Worm (Caenorhabditis elegans) whole organism, L4 larva: ENCODE measurements around the gene ZC449.4.

Experiments
- F10B5.3 ChIP-seq: sonication (generic microtip); optimal IDR thresholded peaks from 2 replicates; lab custom pipeline; 2016; ENCODE audit warnings: mild to moderate bottlenecking, missing genetic modification characterization, missing compliant biosample characterization
- F26F4.8 ChIP-seq: fragments of 200-800 bp; sonication (Bioruptor generic); conservative IDR thresholded peaks from 2 replicates; pipeline ENCODE4 v1.3.6; 2022; ENCODE audit warnings: missing genetic modification characterization, missing compliant biosample characterization
- T20F7.1 ChIP-seq: fragments of 200-800 bp; sonication (Bioruptor generic); optimal IDR thresholded peaks from 2 replicates; lab custom pipeline; 2018; ENCODE audit warnings: mild to moderate bottlenecking, missing genetic modification characterization, missing compliant biosample characterization
- Y5F2A.4 ChIP-seq: fragments of 200-800 bp; sonication (Bioruptor generic); optimal IDR thresholded peaks from 2 replicates; lab custom pipeline; 2018; ENCODE audit warnings: mild to moderate bottlenecking, missing genetic modification characterization, missing compliant biosample characterization
- ZK337.2 ChIP-seq: fragments of 200-800 bp; sonication (Bioruptor generic); IDR thresholded peaks from 2 replicates; pipeline ENCODE4 v1.3.6; 2022; ENCODE audit warnings: missing genetic modification reagents, missing genetic modification characterization, missing compliant biosample characterization
- arid-1 ChIP-seq: fragments of 200-800 bp; sonication (Bioruptor generic); conservative IDR thresholded peaks from 2 replicates; pipeline ENCODE4 v1.3.6; 2022; ENCODE audit warnings: missing genetic modification reagents, missing genetic modification characterization, missing compliant biosample characterization
- ceh-28 ChIP-seq: fragments of 150-350 bp; optimal IDR thresholded peaks from 2 replicates; lab custom pipeline; 2014; ENCODE audit warnings: missing biosample characterization, missing genetic modification reagents, missing genetic modification characterization
- ceh-44 ChIP-seq: fragments of 200-800 bp; sonication (Bioruptor generic); IDR thresholded peaks from 2 replicates; pipeline ENCODE4 v1.3.6; 2022; ENCODE audit warnings: missing genetic modification reagents, missing genetic modification characterization, missing compliant biosample characterization
- ces-1 ChIP-seq: fragments of 150-350 bp; sonication (generic microtip); optimal IDR thresholded peaks from 4 replicates; lab custom pipeline; 2014; ENCODE audit warnings: missing biosample characterization, missing genetic modification reagents, missing genetic modification characterization
- ctbp-1 ChIP-seq: fragments of 200-800 bp; sonication (Bioruptor generic); IDR thresholded peaks from 2 replicates; pipeline ENCODE4 v1.3.6; 2022; ENCODE audit warnings: missing genetic modification reagents, missing genetic modification characterization, missing compliant biosample characterization
- daf-16 ChIP-seq, 3 experiments: sonication (generic microtip); optimal IDR thresholded peaks; 2 replicates each; lab custom pipeline; 2016 to 2017; ENCODE audit warnings: missing genetic modification characterization in 3 of 3, missing genetic modification reagents in 3 of 3, mild to moderate bottlenecking in 2 of 3, missing compliant biosample characterization in 2 of 3, missing biosample characterization in 1 of 3, moderate library complexity in 1 of 3
- daf-8 ChIP-seq: fragments of 200-800 bp; sonication (Bioruptor generic); IDR thresholded peaks from 2 replicates; pipeline ENCODE4 v1.3.6; 2022; ENCODE audit warnings: missing genetic modification characterization, missing compliant biosample characterization
- dmd-8 ChIP-seq: fragments of 200-800 bp; sonication (Bioruptor generic); IDR thresholded peaks from 2 replicates; pipeline ENCODE4 v1.3.6; 2022; ENCODE audit warnings: missing genetic modification characterization, missing compliant biosample characterization
- dpl-1 ChIP-seq: fragments of 150-350 bp; optimal IDR thresholded peaks from 2 replicates; lab custom pipeline; 2014; ENCODE audit warnings: missing biosample characterization, missing genetic modification reagents, missing genetic modification characterization
- duxl-1 ChIP-seq: sonication (generic microtip); optimal IDR thresholded peaks from 2 replicates; lab custom pipeline; 2016; ENCODE audit warnings: mild to moderate bottlenecking, missing genetic modification characterization, moderate library complexity, missing compliant biosample characterization; ENCODE audit not compliant: poor library complexity
- dve-1 ChIP-seq: sonication (generic microtip); optimal IDR thresholded peaks from 2 replicates; lab custom pipeline; 2017; ENCODE audit warnings: antibody characterized with exemption, mild to moderate bottlenecking, missing genetic modification characterization, missing compliant biosample characterization; ENCODE audit not compliant: insufficient read depth
- fkh-10 ChIP-seq: fragments of 150-350 bp; optimal IDR thresholded peaks from 2 replicates; lab custom pipeline; 2014; ENCODE audit warnings: missing biosample characterization, missing genetic modification reagents, missing genetic modification characterization
- gei-8 ChIP-seq: fragments of 200-800 bp; sonication (Bioruptor generic); optimal IDR thresholded peaks from 2 replicates; lab custom pipeline; 2018; ENCODE audit warnings: mild to moderate bottlenecking, missing genetic modification characterization, missing compliant biosample characterization
- hif-1 ChIP-seq, 2 experiments: sonication (generic microtip); optimal IDR thresholded peaks; 2 replicates each; lab custom pipeline; 2016 to 2017; ENCODE audit warnings: missing compliant biosample characterization in 2 of 2, missing genetic modification characterization in 2 of 2, missing genetic modification reagents in 2 of 2, missing genotype in 2 of 2, mild to moderate bottlenecking in 1 of 2
- hlh-11 ChIP-seq: fragments of 200-800 bp; sonication (Bioruptor generic); optimal IDR thresholded peaks from 2 replicates; lab custom pipeline; 2018; ENCODE audit warnings: mild to moderate bottlenecking, missing genetic modification characterization, missing compliant biosample characterization
- hlh-30 ChIP-seq: sonication (generic microtip); optimal IDR thresholded peaks from 2 replicates; lab custom pipeline; 2017; ENCODE audit warnings: antibody characterized with exemption, mild to moderate bottlenecking, missing genetic modification characterization, missing compliant biosample characterization; ENCODE audit not compliant: insufficient read depth
- hmg-1.1 ChIP-seq: fragments of 200-800 bp; sonication (Bioruptor generic); IDR thresholded peaks from 2 replicates; pipeline ENCODE4 v1.3.6; 2022; ENCODE audit warnings: missing genetic modification reagents, missing genetic modification characterization, missing compliant biosample characterization
- lim-7 ChIP-seq: fragments of 200-800 bp; sonication (Bioruptor generic); IDR thresholded peaks from 2 replicates; pipeline ENCODE4 v1.3.6; 2022; ENCODE audit warnings: missing genetic modification characterization, missing compliant biosample characterization
- lin-1 ChIP-seq: fragments of 200-800 bp; sonication (Bioruptor generic); IDR thresholded peaks from 2 replicates; pipeline ENCODE4 v1.3.6; 2022; ENCODE audit warnings: missing genetic modification reagents, missing genetic modification characterization, missing compliant biosample characterization
- lin-15B ChIP-seq: fragments of 150-350 bp; sonication (generic microtip); optimal IDR thresholded peaks from 3 replicates; lab custom pipeline; 2014; ENCODE audit warnings: missing biosample characterization, missing genetic modification characterization
- lin-29 ChIP-seq: fragments of 200-800 bp; sonication (Bioruptor generic); IDR thresholded peaks from 2 replicates; pipeline ENCODE4 v1.3.6; 2022; ENCODE audit warnings: missing genetic modification reagents, missing genetic modification characterization, missing compliant biosample characterization
- lin-38 ChIP-seq: fragments of 200-800 bp; sonication (Bioruptor generic); IDR thresholded peaks from 2 replicates; pipeline ENCODE4 v1.3.6; 2022; ENCODE audit warnings: missing genetic modification reagents, missing genetic modification characterization, missing compliant biosample characterization
- lir-3 ChIP-seq: sonication (generic microtip); optimal IDR thresholded peaks from 2 replicates; lab custom pipeline; 2016; ENCODE audit warnings: mild to moderate bottlenecking, missing genetic modification characterization, missing compliant biosample characterization
- madf-5 ChIP-seq, 2 experiments: fragments of 200-800 bp; sonication (Bioruptor generic); IDR thresholded peaks; 2 replicates each; pipeline ENCODE4 v1.3.6; 2022; ENCODE audit warnings: missing compliant biosample characterization in 2 of 2, missing genetic modification characterization in 2 of 2
- mdl-1 ChIP-seq, 2 experiments: fragments of 150-350 bp in 1 of 2; sonication (generic microtip) in 1 of 2; optimal IDR thresholded peaks; 2 replicates each; lab custom pipeline; 2014 to 2017; ENCODE audit warnings: missing biosample characterization in 2 of 2, missing genetic modification characterization in 2 of 2
- mdt-29 ChIP-seq: fragments of 200-800 bp; sonication (Bioruptor generic); IDR thresholded peaks from 2 replicates; pipeline ENCODE4 v1.3.6; 2022; ENCODE audit warnings: missing genetic modification reagents, missing genetic modification characterization, missing compliant biosample characterization
- mep-1 ChIP-seq: fragments of 150-350 bp; sonication (generic microtip); optimal IDR thresholded peaks from 3 replicates; lab custom pipeline; 2014; ENCODE audit warnings: missing biosample characterization, missing genetic modification characterization
- mes-2 ChIP-seq: sonication (generic microtip); optimal IDR thresholded peaks from 2 replicates; lab custom pipeline; 2016; ENCODE audit warnings: missing genotype, mild to moderate bottlenecking, missing genetic modification characterization, missing compliant biosample characterization; ENCODE audit not compliant: poor library complexity, severe bottlenecking
- mxl-3 ChIP-seq: fragments of 200-800 bp; sonication (Bioruptor generic); optimal IDR thresholded peaks from 2 replicates; lab custom pipeline; 2018; ENCODE audit warnings: mild to moderate bottlenecking, missing genetic modification characterization, missing compliant biosample characterization
- nhr-25 ChIP-seq: sonication (generic microtip); optimal IDR thresholded peaks from 2 replicates; lab custom pipeline; 2017; ENCODE audit warnings: missing genetic modification characterization, mild to moderate bottlenecking, missing compliant biosample characterization, antibody characterized with exemption, moderate library complexity, borderline replicate concordance; ENCODE audit not compliant: insufficient read depth
- nhr-28 ChIP-seq: fragments of 150-350 bp; optimal IDR thresholded peaks from 2 replicates; lab custom pipeline; 2014; ENCODE audit warnings: missing biosample characterization, missing genetic modification characterization
- nhr-42 ChIP-seq: fragments of 200-800 bp; sonication (Bioruptor generic); IDR thresholded peaks from 2 replicates; pipeline ENCODE4 v1.3.6; 2022; ENCODE audit warnings: missing genetic modification characterization, missing compliant biosample characterization
- nhr-77 ChIP-seq: fragments of 150-350 bp; optimal IDR thresholded peaks from 2 replicates; lab custom pipeline; 2014; ENCODE audit warnings: missing biosample characterization, missing genetic modification characterization
- php-3 ChIP-seq: fragments of 200-800 bp; sonication (Bioruptor generic); IDR thresholded peaks from 2 replicates; pipeline ENCODE4 v1.3.6; 2022; ENCODE audit warnings: missing genetic modification reagents, missing genetic modification characterization, missing compliant biosample characterization
- pqm-1 ChIP-seq: sonication (generic microtip); optimal IDR thresholded peaks from 2 replicates; lab custom pipeline; 2017; ENCODE audit warnings: missing biosample characterization, missing genetic modification characterization
- set-16 ChIP-seq: fragments of 200-800 bp; sonication (Bioruptor generic); IDR thresholded peaks from 2 replicates; pipeline ENCODE4 v1.3.6; 2022; ENCODE audit warnings: missing genetic modification reagents, missing genetic modification characterization, missing compliant biosample characterization
- snpc-1.2 ChIP-seq: fragments of 200-800 bp; sonication (Bioruptor generic); IDR thresholded peaks from 2 replicates; pipeline ENCODE4 v1.3.6; 2022; ENCODE audit warnings: missing genetic modification reagents, missing genetic modification characterization, missing compliant biosample characterization
- tra-1 ChIP-seq: fragments of 200-800 bp; sonication (Bioruptor generic); IDR thresholded peaks from 2 replicates; pipeline ENCODE4 v1.3.6; 2022; ENCODE audit warnings: missing genetic modification reagents, missing genetic modification characterization, missing compliant biosample characterization
- unc-62 ChIP-seq, 3 experiments: fragments of 150-350 bp in 1 of 3; sonication (generic microtip); optimal IDR thresholded peaks in 2 of 3; peaks in 1 of 3; 1 replicate in 1 of 3; 2 replicates in 2 of 3; lab custom pipeline; 2014 to 2017; ENCODE audit warnings: missing biosample characterization in 3 of 3, missing genetic modification characterization in 3 of 3, missing genetic modification reagents in 3 of 3, missing genotype in 1 of 3
- vab-7 ChIP-seq: fragments of 200-800 bp; sonication (Bioruptor generic); IDR thresholded peaks from 2 replicates; pipeline ENCODE4 v1.3.6; 2022; ENCODE audit warnings: missing genetic modification reagents, missing genetic modification characterization, missing compliant biosample characterization
- zfp-2 ChIP-seq: sonication (generic microtip); optimal IDR thresholded peaks from 2 replicates; lab custom pipeline; 2016; ENCODE audit warnings: mild to moderate bottlenecking, missing genetic modification characterization, missing compliant biosample characterization

ZC449.4 gene

ce11 chrX:5063750-5064652, 30.2 kb upstream of the ZC449.4 start, which contains the start of gene C24H10.2 (continued):
- TF ChIP-seq nhr-77 (tag; lab: Kevin White, UChicago) (peak; percentile 8), daf-8 (GFP tag; lab: Robert Waterston, UW) (no peak), lin-1 (GFP tag; lab: Robert Waterston, UW) (no peak), set-16 (GFP tag; lab: Robert Waterston, UW) (peak; percentile 76), ZK337.2 (no peak), T20F7.1 (GFP tag; lab: Kevin White, UChicago) (no peak), mxl-3 (peak; percentile 44), duxl-1 (tag; lab: Kevin White, UChicago) (no peak), vab-7 (GFP tag; lab: Robert Waterston, UW) (no peak), lir-3 (no peak), hif-1 (tag; optimal IDR thresholded peaks at IDR 0.05; lab: Kevin White, UChicago) (peak in 1 of 2 experiments; percentile 40), Y5F2A.4 (no peak), ceh-28 (tag; lab: Kevin White, UChicago) (peak; percentile 11), hmg-1.1 (GFP tag; lab: Robert Waterston, UW) (peak; percentile 80), hlh-30 (tag; lab: Kevin White, UChicago) (peak; percentile 41), zfp-2 (tag; lab: Kevin White, UChicago) (no peak), nhr-28 (peak; percentile 49), nhr-42 (GFP tag; lab: Robert Waterston, UW) (no peak), arid-1 (no peak), mes-2 (tag; lab: Kevin White, UChicago) (peak; percentile 61), lin-38 (GFP tag; lab: Robert Waterston, UW) (peak; percentile 51), dpl-1 (GFP tag; lab: Kevin White, UChicago) (no peak), lin-29 (GFP tag; lab: Robert Waterston, UW) (no peak), ces-1 (GFP tag; lab: Kevin White, UChicago) (no peak), unc-62 (GFP tag; optimal IDR thresholded peaks at IDR 0.05 in 1 of 2; lab: Kevin White, UChicago) (no peak), unc-62 (tag; optimal IDR thresholded peaks at IDR 0.05; lab: Kevin White, UChicago) (no peak), dve-1 (peak; percentile 17), hlh-11 (tag; lab: Kevin White, UChicago) (peak; percentile 86), php-3 (GFP tag; lab: Robert Waterston, UW) (peak; percentile 5; the same call in 1 of the 2 replicates), snpc-1.2 (GFP tag; lab: Robert Waterston, UW) (no peak), lim-7 (GFP tag; lab: Robert Waterston, UW) (0 out of 2 replicates have a peak, but pooled peaks have one; percentile 29), nhr-25 (tag; lab: Kevin White, UChicago) (no peak), ceh-44 (no peak), madf-5 (GFP tag; IDR thresholded peaks at IDR 0.05; lab: Robert Waterston, UW) (no peak), pqm-1 (tag; lab: Kevin White, UChicago) (peak; percentile 9), lin-15B (tag; lab: Kevin White, UChicago) (no peak), mep-1 (peak; percentile 77), fkh-10 (GFP tag; lab: Kevin White, UChicago) (no peak), ctbp-1 (peak; percentile 67; the same call in 1 of the 2 replicates), daf-16 (GFP tag; optimal IDR thresholded peaks at IDR 0.05; lab: Kevin White, UChicago) (peak; percentile 23 to 25), daf-16 (tag; optimal IDR thresholded peaks at IDR 0.05; lab: Kevin White, UChicago) (peak; percentile 79), gei-8 (GFP tag; lab: Kevin White, UChicago) (no peak), tra-1 (0 out of 2 replicates have a peak, but pooled peaks have one; percentile 51), mdl-1 (tag; optimal IDR thresholded peaks at IDR 0.05; lab: Kevin White, UChicago) (peak in 1 of 2 experiments; percentile 58), F26F4.8 (GFP tag; lab: Robert Waterston, UW) (no peak), dmd-8 (GFP tag; lab: Robert Waterston, UW) (no peak), mdt-29 (GFP tag; lab: Robert Waterston, UW) (no peak), F10B5.3 (tag; lab: Kevin White, UChicago) (no peak)
